Worm (Caenorhabditis elegans) whole organism, L1 larva: ENCODE data around the gene emb-30.
"Not testable (repeated sequence)": the region's sequence is repeated elsewhere in the genome, so short reads cannot be mapped to it uniquely, and the experiment has no call there.

ENCODE experiments used
- ama-1 ChIP-seq: fragments of 150-350 bp; optimal IDR thresholded peaks from 2 replicates; lab custom pipeline; 2014
- nhr-76 ChIP-seq: sonication (generic microtip); optimal IDR thresholded peaks from 2 replicates; lab custom pipeline; 2017; ENCODE audit warnings: missing biosample characterization, missing genetic modification characterization
- pag-3 ChIP-seq: sonication (generic microtip); optimal IDR thresholded peaks from 2 replicates; lab custom pipeline; 2017; ENCODE audit warnings: missing genetic modification characterization, mild to moderate bottlenecking, missing compliant biosample characterization, antibody characterized with exemption, borderline replicate concordance; ENCODE audit not compliant: insufficient read depth
- pqm-1 ChIP-seq: sonication (generic microtip); optimal IDR thresholded peaks from 3 replicates; lab custom pipeline; 2017; ENCODE audit warnings: missing biosample characterization, missing genetic modification characterization

DNA sequence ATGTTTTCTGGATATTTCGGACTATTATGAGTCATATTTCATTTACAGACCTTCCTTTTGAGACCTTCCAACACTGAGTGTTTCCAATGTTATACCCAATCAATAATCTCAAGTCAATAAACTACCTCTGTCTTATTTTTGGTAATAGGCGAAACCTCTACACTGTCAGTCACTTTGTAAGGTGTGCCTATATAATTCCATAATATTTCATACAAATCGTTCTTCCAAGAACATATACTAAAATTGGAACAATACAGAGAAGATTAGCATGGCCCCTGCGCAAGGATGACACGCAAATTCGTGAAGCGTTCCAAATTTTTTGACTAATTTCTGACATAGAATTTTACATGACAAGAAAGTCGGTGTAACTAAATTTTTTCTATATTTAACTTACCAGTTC is 8.1 kb upstream of the emb-30 start:
- not testable (repeated sequence) for TF ChIP-seq pqm-1 (tag; lab: Kevin White, UChicago); nhr-76 (tag; lab: Kevin White, UChicago); ama-1 (lab: Kevin White, UChicago); pag-3 (tag; lab: Kevin White, UChicago)
